Fruit fly (Drosophila melanogaster): ENCODE results near the gene CG17032.

DNA sequence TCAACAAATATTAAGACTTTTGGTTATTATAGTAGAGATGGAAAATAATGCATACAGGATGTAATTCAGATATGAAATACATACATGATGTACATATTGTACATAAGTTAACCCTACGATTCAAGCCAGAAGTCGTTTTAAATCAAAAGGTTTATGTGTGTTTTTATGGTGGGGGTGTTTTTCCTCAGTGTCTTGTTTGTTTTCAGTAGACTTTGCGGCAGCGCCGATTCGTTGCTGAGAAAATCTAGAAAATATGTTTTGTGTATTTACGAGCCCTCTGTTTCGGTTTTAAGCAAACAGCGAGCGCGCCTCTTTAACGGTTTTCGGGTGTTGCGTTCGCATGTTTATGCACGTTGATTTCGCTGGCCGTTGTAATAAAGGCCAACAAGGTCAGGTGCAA is 4.8 kb upstream of the CG17032 start:
- TF ChIP-seq CG12605 (GFP tag; IDR thresholded peaks at IDR 0.05) (no peak), CG32121 (GFP tag; IDR thresholded peaks at IDR 0.05) (no peak), CG15710 (tag; optimal IDR thresholded peaks at IDR 0.05) (no peak)
